Worm (Caenorhabditis elegans) whole organism, L1 larva: ENCODE measurements around the gene C35A5.10.

Source experiments
- lin-15B ChIP-seq: fragments of 150-350 bp; sonication (generic microtip); optimal IDR thresholded peaks from 3 replicates; lab custom pipeline; 2014; ENCODE audit warnings: missing biosample characterization, missing genetic modification characterization
- mdl-1 ChIP-seq, 2 experiments: fragments of 150-350 bp; optimal IDR thresholded peaks; 2 replicates each; lab custom pipeline; 2014 to 2017; ENCODE audit warnings: missing biosample characterization in 2 of 2, missing genetic modification characterization in 2 of 2, inconsistent platforms in 1 of 2
- nhr-12 ChIP-seq: sonication (generic microtip); optimal IDR thresholded peaks from 2 replicates; lab custom pipeline; 2017; ENCODE audit warnings: missing biosample characterization, missing genetic modification characterization
- nhr-28 ChIP-seq: fragments of 150-350 bp; optimal IDR thresholded peaks from 2 replicates; lab custom pipeline; 2014; ENCODE audit warnings: missing biosample characterization, missing genetic modification characterization
- pag-3 ChIP-seq: sonication (generic microtip); optimal IDR thresholded peaks from 2 replicates; lab custom pipeline; 2017; ENCODE audit warnings: missing genetic modification characterization, mild to moderate bottlenecking, missing compliant biosample characterization, antibody characterized with exemption, borderline replicate concordance; ENCODE audit not compliant: insufficient read depth

DNA sequence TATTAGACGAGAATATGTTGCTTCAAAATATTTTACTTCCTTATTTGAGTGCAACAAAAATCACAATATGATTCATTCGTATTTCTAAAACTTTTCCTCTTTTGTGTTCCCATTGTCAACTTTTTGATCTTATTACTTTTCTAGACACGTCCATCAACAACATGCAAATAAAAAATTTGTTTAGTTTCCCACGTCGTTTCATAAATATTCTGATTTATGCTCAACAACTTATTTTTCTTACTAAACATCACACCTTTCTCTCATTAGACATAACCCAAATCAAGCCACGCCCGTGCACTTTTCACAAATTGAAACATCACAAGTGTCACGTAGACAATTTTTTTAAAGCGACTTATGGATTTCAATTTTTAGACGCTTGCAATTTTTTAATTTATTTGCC is 34.1 kb upstream of the C35A5.10 start:
- TF ChIP-seq pag-3 (tag; lab: Kevin White, UChicago) (no peak), lin-15B (tag; lab: Kevin White, UChicago) (no peak), mdl-1 (tag; optimal IDR thresholded peaks at IDR 0.05; lab: Kevin White, UChicago) (no peak), nhr-12 (tag; lab: Kevin White, UChicago) (no peak), nhr-28 (tag; lab: Kevin White, UChicago) (no peak)
